Fruit fly (Drosophila melanogaster) whole organism, embryonic: ENCODE results near the gene CG6398.

Experiments used
- ATbp ChIP-seq: fragments of 200-800 bp; sonication (Bioruptor generic); optimal IDR thresholded peaks from 2 replicates; lab custom pipeline; 2017; ENCODE audit warnings: missing biosample characterization, mild to moderate bottlenecking, missing genetic modification characterization, missing genetic modification reagents
- Asciz ChIP-seq: fragments of 200-800 bp; sonication (Bioruptor generic); optimal IDR thresholded peaks from 2 replicates; lab custom pipeline; 2017; ENCODE audit warnings: missing biosample characterization, mild to moderate bottlenecking, missing genetic modification characterization, missing genetic modification reagents
- CG10274 ChIP-seq: fragments of 200-800 bp; sonication (Bioruptor generic); optimal IDR thresholded peaks from 3 replicates; lab custom pipeline; 2017; ENCODE audit warnings: missing biosample characterization, mild to moderate bottlenecking, missing genetic modification characterization
- CG10654 ChIP-seq: fragments of 200-800 bp; sonication (Bioruptor generic); optimal IDR thresholded peaks from 2 replicates; lab custom pipeline; 2016; ENCODE audit warnings: missing biosample characterization, missing genetic modification characterization
- CG11093 ChIP-seq: fragments of 200-800 bp; sonication (Bioruptor generic); IDR thresholded peaks from 3 replicates; pipeline ENCODE4 v1.3.6; 2022; ENCODE audit warnings: missing biosample characterization, missing genetic modification characterization
- CG12744 ChIP-seq: fragments of 200-800 bp; sonication (Bioruptor generic); optimal IDR thresholded peaks from 2 replicates; lab custom pipeline; 2016; ENCODE audit warnings: missing biosample characterization, missing genetic modification characterization
- CG14441 ChIP-seq: fragments of 200-800 bp; sonication (Bioruptor generic); IDR thresholded peaks from 2 replicates; pipeline ENCODE4 v1.3.6; 2022; ENCODE audit warnings: missing biosample characterization, missing genetic modification characterization
- CG1529 ChIP-seq: fragments of 200-800 bp; sonication (Bioruptor generic); optimal IDR thresholded peaks from 3 replicates; lab custom pipeline; 2018; ENCODE audit warnings: missing biosample characterization, missing genetic modification characterization
- CG2875 ChIP-seq: fragments of 200-800 bp; sonication (Bioruptor generic); optimal IDR thresholded peaks from 2 replicates; lab custom pipeline; 2017; ENCODE audit warnings: missing biosample characterization, mild to moderate bottlenecking, missing genetic modification characterization, missing genetic modification reagents
- CG34376 ChIP-seq: fragments of 200-800 bp; sonication (Bioruptor generic); optimal IDR thresholded peaks from 2 replicates; lab custom pipeline; 2018; ENCODE audit warnings: missing biosample characterization, mild to moderate bottlenecking, missing genetic modification characterization
- CG4404 ChIP-seq: fragments of 200-800 bp; sonication (Bioruptor generic); IDR thresholded peaks from 2 replicates; pipeline ENCODE4 v1.3.6; 2022; ENCODE audit warnings: missing biosample characterization, missing genetic modification characterization
- CG4617 ChIP-seq: fragments of 200-800 bp; sonication (Bioruptor generic); optimal IDR thresholded peaks from 3 replicates; lab custom pipeline; 2016; ENCODE audit warnings: missing biosample characterization, missing genetic modification characterization, borderline replicate concordance
- CG6654 ChIP-seq: fragments of 200-800 bp; sonication (Bioruptor generic); optimal IDR thresholded peaks from 2 replicates; lab custom pipeline; 2017; ENCODE audit warnings: missing biosample characterization, mild to moderate bottlenecking, missing genetic modification characterization
- CG6683 ChIP-seq: fragments of 200-800 bp; sonication (Bioruptor generic); optimal IDR thresholded peaks from 2 replicates; lab custom pipeline; 2017; ENCODE audit warnings: missing biosample characterization, mild to moderate bottlenecking, missing genetic modification characterization, missing genetic modification reagents
- CG7357 ChIP-seq: fragments of 200-800 bp; sonication (Bioruptor generic); IDR thresholded peaks from 3 replicates; pipeline ENCODE4 v1.3.6; 2022; ENCODE audit warnings: missing biosample characterization, missing genetic modification characterization
- CG7963 ChIP-seq: fragments of 200-800 bp; sonication (Bioruptor generic); IDR thresholded peaks from 3 replicates; pipeline ENCODE4 v1.3.6; 2022; ENCODE audit warnings: missing biosample characterization, missing genetic modification characterization; ENCODE audit not compliant: partially characterized antibody
- CG8089 ChIP-seq: fragments of 200-800 bp; sonication (Bioruptor generic); optimal IDR thresholded peaks from 3 replicates; lab custom pipeline; 2016; ENCODE audit warnings: missing biosample characterization, missing genetic modification characterization
- CG8281 ChIP-seq: fragments of 200-800 bp; sonication (Bioruptor generic); optimal IDR thresholded peaks from 2 replicates; lab custom pipeline; 2018; ENCODE audit warnings: missing biosample characterization, mild to moderate bottlenecking, missing genetic modification characterization, moderate library complexity
- CG8924 ChIP-seq: fragments of 200-800 bp; optimal IDR thresholded peaks from 3 replicates; lab custom pipeline; 2019; ENCODE audit warnings: missing biosample characterization, mild to moderate bottlenecking, missing genetic modification characterization, moderate library complexity
- CG9437 ChIP-seq: fragments of 200-800 bp; sonication (Bioruptor generic); optimal IDR thresholded peaks from 2 replicates; lab custom pipeline; 2018; ENCODE audit warnings: missing biosample characterization, mild to moderate bottlenecking, missing genetic modification characterization
- CG9609 ChIP-seq: fragments of 200-800 bp; sonication (Bioruptor generic); optimal IDR thresholded peaks from 3 replicates; lab custom pipeline; 2016; ENCODE audit warnings: missing biosample characterization, missing genetic modification characterization
- CG9727 ChIP-seq: fragments of 200-800 bp; sonication (Bioruptor generic); optimal IDR thresholded peaks from 3 replicates; lab custom pipeline; 2017; ENCODE audit warnings: missing biosample characterization, mild to moderate bottlenecking, missing genetic modification characterization
- CG9817 ChIP-seq: fragments of 200-800 bp; sonication (Bioruptor generic); optimal IDR thresholded peaks from 2 replicates; lab custom pipeline; 2018; ENCODE audit warnings: missing biosample characterization, mild to moderate bottlenecking, missing genetic modification characterization, moderate library complexity
- CHES-1-like ChIP-seq: fragments of 200-800 bp; sonication (Bioruptor generic); optimal IDR thresholded peaks from 2 replicates; lab custom pipeline; 2016; ENCODE audit warnings: missing biosample characterization, missing genetic modification characterization
- CTCF ChIP-seq: fragments of 200-800 bp; sonication (Bioruptor generic); optimal IDR thresholded peaks from 2 replicates; lab custom pipeline; 2017; ENCODE audit warnings: missing biosample characterization, mild to moderate bottlenecking, missing genetic modification characterization, moderate library complexity
- CoRest ChIP-seq: fragments of 200-800 bp; sonication (Bioruptor generic); optimal IDR thresholded peaks from 3 replicates; lab custom pipeline; 2018; ENCODE audit warnings: missing biosample characterization, mild to moderate bottlenecking, missing genetic modification characterization, moderate library complexity
- Drgx ChIP-seq: fragments of 200-800 bp; sonication (Bioruptor generic); IDR thresholded peaks from 2 replicates; pipeline ENCODE4 v1.3.6; 2022; ENCODE audit warnings: missing biosample characterization, missing genetic modification characterization
- Gsc ChIP-seq: fragments of 200-800 bp; sonication (Bioruptor generic); IDR thresholded peaks from 2 replicates; pipeline ENCODE4 v1.3.6; 2022; ENCODE audit warnings: missing biosample characterization, missing genetic modification characterization
- Hr39 ChIP-seq: fragments of >200 bp; optimal IDR thresholded peaks from 2 replicates; lab custom pipeline; 2017
- ab ChIP-seq: fragments of 200-800 bp; sonication (Bioruptor generic); optimal IDR thresholded peaks from 2 replicates; lab custom pipeline; 2016; ENCODE audit warnings: missing biosample characterization, missing genetic modification characterization
- ase ChIP-seq: fragments of 200-800 bp; sonication (Bioruptor generic); IDR thresholded peaks from 3 replicates; pipeline ENCODE4 v1.3.6; 2022; ENCODE audit warnings: missing biosample characterization, missing genetic modification characterization
- az2 ChIP-seq: fragments of 200-800 bp; sonication (Bioruptor generic); optimal IDR thresholded peaks from 3 replicates; lab custom pipeline; 2016; ENCODE audit warnings: missing biosample characterization, missing genetic modification characterization
- bbx ChIP-seq: fragments of 200-800 bp; sonication (Bioruptor generic); IDR thresholded peaks from 2 replicates; pipeline ENCODE4 v1.3.6; 2022; ENCODE audit warnings: missing biosample characterization, missing genetic modification characterization; ENCODE audit not compliant: partially characterized antibody
- bigmax ChIP-seq: fragments of 200-800 bp; sonication (Bioruptor generic); optimal IDR thresholded peaks from 2 replicates; lab custom pipeline; 2018; ENCODE audit warnings: missing biosample characterization, mild to moderate bottlenecking, missing genetic modification characterization
- dm ChIP-seq: fragments of 200-800 bp; sonication (Bioruptor generic); optimal IDR thresholded peaks from 3 replicates; lab custom pipeline; 2016; ENCODE audit warnings: missing biosample characterization, missing genetic modification characterization
- gcm ChIP-seq: fragments of 200-800 bp; sonication (Bioruptor generic); optimal IDR thresholded peaks from 2 replicates; lab custom pipeline; 2019; ENCODE audit warnings: missing biosample characterization, mild to moderate bottlenecking, missing genetic modification characterization, moderate library complexity
- ham ChIP-seq: fragments of 200-800 bp; sonication (Bioruptor generic); IDR thresholded peaks from 2 replicates; pipeline ENCODE4 v1.3.6; 2022; ENCODE audit warnings: missing biosample characterization, missing genetic modification characterization
- jigr1 ChIP-seq: fragments of 200-800 bp; sonication (Bioruptor generic); IDR thresholded peaks from 3 replicates; pipeline ENCODE4 v1.3.6; 2022; ENCODE audit warnings: missing biosample characterization, missing genetic modification characterization
- lbe ChIP-seq: fragments of 200-800 bp; sonication (Bioruptor generic); optimal IDR thresholded peaks from 2 replicates; lab custom pipeline; 2016; ENCODE audit warnings: missing biosample characterization, mild to moderate bottlenecking, missing genetic modification characterization
- mld ChIP-seq: fragments of 200-800 bp; sonication (Bioruptor generic); IDR thresholded peaks from 3 replicates; pipeline ENCODE4 v1.3.6; 2022; ENCODE audit warnings: missing biosample characterization, missing genetic modification characterization; ENCODE audit not compliant: partially characterized antibody
- pan ChIP-seq, 4 experiments: fragments of >200 bp in 3 of 4; fragments of 200-800 bp in 1 of 4; sonication (Bioruptor generic) in 1 of 4; optimal IDR thresholded peaks in 3 of 4; IDR thresholded peaks in 1 of 4; 2 replicates each; pipeline versions ENCODE4 v1.3.6 to Lab custom; 2017 to 2022; ENCODE audit warnings: missing biosample characterization in 2 of 4, missing genetic modification characterization in 2 of 4, mixed read lengths in 1 of 4
- peb ChIP-seq: fragments of 200-800 bp; sonication (Bioruptor generic); IDR thresholded peaks from 2 replicates; pipeline ENCODE4 v1.3.6; 2022; ENCODE audit warnings: missing biosample characterization, missing genetic modification characterization
- run ChIP-seq: fragments of 200-800 bp; sonication (Bioruptor generic); optimal IDR thresholded peaks from 3 replicates; lab custom pipeline; 2018; ENCODE audit warnings: missing biosample characterization, mild to moderate bottlenecking, missing genetic modification characterization
- salm ChIP-seq: fragments of 200-800 bp; sonication (Bioruptor generic); optimal IDR thresholded peaks from 2 replicates; lab custom pipeline; 2018; ENCODE audit warnings: missing biosample characterization, mild to moderate bottlenecking, missing genetic modification characterization
- so ChIP-seq: fragments of 200-800 bp; sonication (Bioruptor generic); IDR thresholded peaks from 3 replicates; pipeline ENCODE4 v1.3.6; 2022; ENCODE audit warnings: missing biosample characterization, missing genetic modification characterization
- sqz ChIP-seq: fragments of 200-800 bp; sonication (Bioruptor generic); optimal IDR thresholded peaks from 3 replicates; lab custom pipeline; 2018; ENCODE audit warnings: missing biosample characterization, mild to moderate bottlenecking, missing genetic modification characterization
- sr ChIP-seq: fragments of 200-800 bp; sonication (Bioruptor generic); IDR thresholded peaks from 3 replicates; pipeline ENCODE4 v1.3.6; 2022; ENCODE audit warnings: missing biosample characterization, missing genetic modification characterization
- tgo ChIP-seq: fragments of 200-800 bp; sonication (Bioruptor generic); IDR thresholded peaks from 3 replicates; pipeline ENCODE4 v1.3.6; 2022; ENCODE audit warnings: missing biosample characterization, missing genetic modification characterization
- zf30C ChIP-seq: fragments of 200-800 bp; sonication (Bioruptor generic); optimal IDR thresholded peaks from 3 replicates; lab custom pipeline; 2018; ENCODE audit warnings: missing biosample characterization, mild to moderate bottlenecking, missing genetic modification characterization

Gene CG6398

DNA sequence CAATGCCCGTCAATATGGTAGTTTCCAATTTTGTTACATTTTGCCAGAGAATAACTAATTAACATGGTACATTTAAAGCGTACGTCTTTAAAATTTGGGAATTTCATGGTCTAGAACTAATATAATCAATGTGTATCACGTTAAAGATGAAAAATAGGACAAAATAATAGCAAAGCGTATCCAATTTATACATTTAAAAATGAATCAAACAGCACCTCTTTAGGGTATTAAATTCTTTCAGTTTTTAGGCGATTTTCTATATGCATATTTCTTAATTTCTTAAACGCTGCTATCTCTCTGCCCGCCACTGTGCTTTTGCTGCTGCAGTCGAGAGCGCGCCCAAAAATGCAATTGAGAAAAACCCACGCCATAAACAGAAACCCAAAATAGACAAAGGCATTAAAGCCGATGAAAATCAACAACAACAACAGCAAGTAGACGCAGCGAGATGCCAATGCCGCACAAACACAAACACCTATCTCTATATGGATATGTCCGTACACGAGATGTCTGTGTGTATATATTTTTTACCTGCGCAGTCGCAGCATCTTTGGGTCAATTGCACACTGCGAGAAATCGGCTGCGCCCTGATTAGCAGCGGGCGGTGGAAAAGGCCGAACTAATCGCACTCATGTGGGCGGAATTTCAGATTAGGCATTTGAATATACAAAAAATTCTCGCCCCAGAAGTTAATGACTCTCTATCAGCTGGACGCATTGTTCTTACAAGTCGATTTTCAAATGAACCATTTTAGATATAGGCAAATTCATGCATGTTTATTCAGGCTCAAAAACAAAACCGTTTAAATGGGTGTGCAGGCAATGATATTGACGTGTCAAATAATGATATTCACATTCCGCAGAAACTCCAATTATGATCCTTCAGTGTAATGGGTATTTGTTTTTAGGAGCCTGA, 1.3 kb upstream of the CG6398 start (continued):
- TF ChIP-seq ab (GFP tag; lab: Kevin White, UChicago) (no peak), bbx (GFP tag; lab: Robert Waterston, UW) (no peak), lbe (GFP tag; lab: Kevin White, UChicago) (no peak), CG7357 (GFP tag; lab: Robert Waterston, UW) (0 out of 3 replicates have a peak, but pooled peaks have one; percentile 31), CG1529 (peak; percentile 78), CG8924 (tag; lab: Kevin White, UChicago) (peak; percentile 75), CG6654 (GFP tag; lab: Kevin White, UChicago) (peak; percentile 44), dm (no peak), sr (GFP tag; lab: Robert Waterston, UW) (no peak), CG34376 (no peak), CG12744 (GFP tag; lab: Kevin White, UChicago) (no peak), so (GFP tag; lab: Robert Waterston, UW) (no peak; the same call in 1 of the 3 replicates), CG10654 (GFP tag; lab: Kevin White, UChicago) (no peak), gcm (peak; percentile 73), bigmax (GFP tag; lab: Kevin White, UChicago) (no peak), jigr1 (GFP tag; lab: Robert Waterston, UW) (peak; percentile 20; the same call in 1 of the 3 replicates), pan (optimal IDR thresholded peaks at IDR 0.05; lab: Kevin White, UChicago) (no peak), pan (GFP tag; optimal IDR thresholded peaks at IDR 0.05 in 1 of 2, IDR thresholded peaks at IDR 0.05 in 1 of 2) (peak in 1 of 2 experiments; percentile 9), CG10274 (GFP tag; lab: Kevin White, UChicago) (no peak), ase (GFP tag; lab: Robert Waterston, UW) (peak; percentile 33; the same call in 1 of the 3 replicates), CG9817 (tag; lab: Kevin White, UChicago) (no peak), CG9727 (peak; percentile 77), Gsc (no peak), CG4617 (GFP tag; lab: Kevin White, UChicago) (no peak), CG9437 (GFP tag; lab: Kevin White, UChicago) (peak; percentile 65), Drgx (peak; percentile 57), CG14441 (GFP tag; lab: Robert Waterston, UW) (no peak), CG7963 (GFP tag; lab: Robert Waterston, UW) (no peak), salm (tag; lab: Kevin White, UChicago) (peak; percentile 50), az2 (GFP tag; lab: Kevin White, UChicago) (peak; percentile 54), CG4404 (GFP tag; lab: Robert Waterston, UW) (peak; percentile 61), CG8281 (tag; lab: Kevin White, UChicago) (peak; percentile 29), CG8089 (no peak), CHES-1-like (no peak), CG11093 (GFP tag; lab: Robert Waterston, UW) (no peak), ham (GFP tag; lab: Robert Waterston, UW) (no peak), CG6683 (GFP tag; lab: Kevin White, UChicago) (no peak), sqz (GFP tag; lab: Kevin White, UChicago) (peak; percentile 64), CTCF (GFP tag; lab: Kevin White, UChicago) (no peak), peb (GFP tag; lab: Robert Waterston, UW) (no peak), run (tag; lab: Kevin White, UChicago) (peak; percentile 39), tgo (GFP tag; lab: Robert Waterston, UW) (no peak), CG9609 (peak; percentile 8), zf30C (GFP tag; lab: Kevin White, UChicago) (peak; percentile 96), CG2875 (GFP tag; lab: Kevin White, UChicago) (peak; percentile 62), Hr39 (lab: Kevin White, UChicago) (no peak), Asciz (peak; percentile 71), ATbp (GFP tag; lab: Kevin White, UChicago) (peak; percentile 65), mld (GFP tag; lab: Robert Waterston, UW) (no peak), CoRest (peak; percentile 78)
